Fruit fly (Drosophila melanogaster) whole organism, embryonic: Measurements from ENCODE around the gene CG6409.
A peak's percentile ranks its signal among the peaks of the same experiment; 100 is the strongest.

ENCODE experiments used
- Atf-2 ChIP-seq: fragments of 200-800 bp; sonication (Bioruptor generic); optimal IDR thresholded peaks from 2 replicates; lab custom pipeline; 2016; ENCODE audit warnings: missing biosample characterization, missing genetic modification characterization
- B-H2 ChIP-seq: fragments of 200-800 bp; sonication (Bioruptor generic); optimal IDR thresholded peaks from 2 replicates; lab custom pipeline; 2018; ENCODE audit warnings: missing biosample characterization, mild to moderate bottlenecking, missing genetic modification characterization
- CG10209 ChIP-seq: fragments of 200-800 bp; sonication (Bioruptor generic); optimal IDR thresholded peaks from 3 replicates; lab custom pipeline; 2017; ENCODE audit warnings: missing biosample characterization, mild to moderate bottlenecking, missing genetic modification characterization, missing genetic modification reagents
- CG1024 ChIP-seq: fragments of 200-800 bp; sonication (Bioruptor generic); IDR thresholded peaks from 2 replicates; pipeline ENCODE4 v1.3.6; 2022; ENCODE audit warnings: missing biosample characterization, missing genetic modification characterization
- CG11093 ChIP-seq: fragments of 200-800 bp; sonication (Bioruptor generic); IDR thresholded peaks from 3 replicates; pipeline ENCODE4 v1.3.6; 2022; ENCODE audit warnings: missing biosample characterization, missing genetic modification characterization
- CG13123 ChIP-seq: fragments of 200-800 bp; sonication (Bioruptor generic); optimal IDR thresholded peaks from 2 replicates; lab custom pipeline; 2016; ENCODE audit warnings: missing biosample characterization, missing genetic modification characterization
- CG13296 ChIP-seq: fragments of 200-800 bp; sonication (Bioruptor generic); optimal IDR thresholded peaks from 3 replicates; lab custom pipeline; 2018; ENCODE audit warnings: missing biosample characterization, mild to moderate bottlenecking, missing genetic modification characterization
- CG15601 ChIP-seq: fragments of 200-800 bp; sonication (Bioruptor generic); optimal IDR thresholded peaks from 3 replicates; lab custom pipeline; 2019; ENCODE audit warnings: missing biosample characterization, mild to moderate bottlenecking, missing genetic modification characterization, moderate library complexity
- CG17359 ChIP-seq: fragments of 200-800 bp; sonication (Bioruptor generic); optimal IDR thresholded peaks from 3 replicates; lab custom pipeline; 2018; ENCODE audit warnings: missing biosample characterization, mild to moderate bottlenecking, missing genetic modification characterization, moderate library complexity
- CG2875 ChIP-seq: fragments of 200-800 bp; sonication (Bioruptor generic); optimal IDR thresholded peaks from 2 replicates; lab custom pipeline; 2017; ENCODE audit warnings: missing biosample characterization, mild to moderate bottlenecking, missing genetic modification characterization, missing genetic modification reagents
- CG31441 ChIP-seq: fragments of 200-800 bp; sonication (Bioruptor generic); IDR thresholded peaks from 2 replicates; pipeline ENCODE4 v1.3.6; 2022; ENCODE audit warnings: missing biosample characterization, missing genetic modification characterization
- CG4360 ChIP-seq: fragments of 200-800 bp; sonication (Bioruptor generic); IDR thresholded peaks from 2 replicates; pipeline ENCODE4 v1.3.6; 2022; ENCODE audit warnings: missing biosample characterization, missing genetic modification characterization
- CG6765 ChIP-seq: fragments of 200-800 bp; sonication (Bioruptor generic); optimal IDR thresholded peaks from 3 replicates; lab custom pipeline; 2017; ENCODE audit warnings: missing biosample characterization, mild to moderate bottlenecking, missing genetic modification characterization
- CG7372 ChIP-seq: fragments of 200-800 bp; sonication (Bioruptor generic); IDR thresholded peaks from 2 replicates; pipeline ENCODE4 v1.3.6; 2022; ENCODE audit warnings: missing biosample characterization, missing genetic modification characterization
- CG9609 ChIP-seq: fragments of 200-800 bp; sonication (Bioruptor generic); optimal IDR thresholded peaks from 3 replicates; lab custom pipeline; 2016; ENCODE audit warnings: missing biosample characterization, missing genetic modification characterization
- CG9727 ChIP-seq: fragments of 200-800 bp; sonication (Bioruptor generic); optimal IDR thresholded peaks from 3 replicates; lab custom pipeline; 2017; ENCODE audit warnings: missing biosample characterization, mild to moderate bottlenecking, missing genetic modification characterization
- Gsc ChIP-seq: fragments of 200-800 bp; sonication (Bioruptor generic); IDR thresholded peaks from 2 replicates; pipeline ENCODE4 v1.3.6; 2022; ENCODE audit warnings: missing biosample characterization, missing genetic modification characterization
- HLH3B ChIP-seq: fragments of 200-800 bp; sonication (Bioruptor generic); IDR thresholded peaks from 2 replicates; pipeline ENCODE4 v1.3.6; 2022; ENCODE audit warnings: missing biosample characterization, missing genetic modification characterization
- HLH54F ChIP-seq: fragments of 200-800 bp; sonication (Bioruptor generic); optimal IDR thresholded peaks from 3 replicates; lab custom pipeline; 2016; ENCODE audit warnings: missing biosample characterization, missing genetic modification characterization
- Hey ChIP-seq: fragments of 200-800 bp; sonication (Bioruptor generic); optimal IDR thresholded peaks from 3 replicates; lab custom pipeline; 2018; ENCODE audit warnings: missing biosample characterization, mild to moderate bottlenecking, missing genetic modification characterization
- Hr78 ChIP-seq, 2 experiments: fragments of 200-800 bp in 1 of 2; fragments of >200 bp in 1 of 2; sonication (Bioruptor generic) in 1 of 2; optimal IDR thresholded peaks; 2 replicates each; lab custom pipeline; 2017 to 2019; ENCODE audit warnings: missing biosample characterization in 2 of 2, missing genetic modification characterization in 2 of 2, mild to moderate bottlenecking in 1 of 2, moderate library complexity in 1 of 2
- Mes4 ChIP-seq: fragments of 200-800 bp; sonication (Bioruptor generic); optimal IDR thresholded peaks from 2 replicates; lab custom pipeline; 2016; ENCODE audit warnings: missing biosample characterization, missing genetic modification characterization
- Neu2 ChIP-seq: fragments of 200-800 bp; sonication (Bioruptor generic); optimal IDR thresholded peaks from 3 replicates; lab custom pipeline; 2016; ENCODE audit warnings: missing biosample characterization, missing genetic modification characterization, borderline replicate concordance
- Nf-YA ChIP-seq: fragments of 200-800 bp; sonication (Bioruptor generic); IDR thresholded peaks from 2 replicates; pipeline ENCODE4 v1.3.6; 2022; ENCODE audit warnings: missing biosample characterization, missing genetic modification characterization
- Sox102F ChIP-seq: fragments of 200-800 bp; sonication (Bioruptor generic); optimal IDR thresholded peaks from 2 replicates; lab custom pipeline; 2018; ENCODE audit warnings: missing biosample characterization, mild to moderate bottlenecking, missing genetic modification characterization, moderate library complexity
- Sry-β ChIP-seq: fragments of 200-800 bp; sonication (Bioruptor generic); optimal IDR thresholded peaks from 2 replicates; lab custom pipeline; 2018; ENCODE audit warnings: missing biosample characterization, mild to moderate bottlenecking, missing genetic modification characterization, moderate library complexity
- cas ChIP-seq: fragments of 200-800 bp; sonication (Bioruptor generic); IDR thresholded peaks from 2 replicates; pipeline ENCODE4 v1.3.6; 2022; ENCODE audit warnings: missing biosample characterization, missing genetic modification characterization
- chm ChIP-seq: fragments of 200-800 bp; sonication (Bioruptor generic); IDR thresholded peaks from 2 replicates; pipeline ENCODE4 v1.3.6; 2022; ENCODE audit warnings: missing biosample characterization, missing genetic modification characterization
- dan ChIP-seq: fragments of 200-800 bp; sonication (Bioruptor generic); IDR thresholded peaks from 2 replicates; pipeline ENCODE4 v1.3.6; 2022; ENCODE audit warnings: missing biosample characterization, missing genetic modification characterization
- fd3F ChIP-seq: fragments of 200-800 bp; sonication (Bioruptor generic); optimal IDR thresholded peaks from 2 replicates; lab custom pipeline; 2018; ENCODE audit warnings: missing biosample characterization, mild to moderate bottlenecking, missing genetic modification characterization, moderate library complexity
- ftz-f1 ChIP-seq: fragments of 200-800 bp; sonication (Bioruptor generic); optimal IDR thresholded peaks from 2 replicates; lab custom pipeline; 2016; ENCODE audit warnings: missing biosample characterization, missing genetic modification characterization
- gcm ChIP-seq: fragments of 200-800 bp; sonication (Bioruptor generic); optimal IDR thresholded peaks from 2 replicates; lab custom pipeline; 2019; ENCODE audit warnings: missing biosample characterization, mild to moderate bottlenecking, missing genetic modification characterization, moderate library complexity
- gfzf ChIP-seq: fragments of 200-800 bp; sonication (Bioruptor generic); optimal IDR thresholded peaks from 2 replicates; lab custom pipeline; 2016; ENCODE audit warnings: missing biosample characterization, mild to moderate bottlenecking, missing genetic modification characterization, moderate library complexity
- grn ChIP-seq: fragments of 200-800 bp; sonication (Bioruptor generic); optimal IDR thresholded peaks from 3 replicates; lab custom pipeline; 2017; ENCODE audit warnings: missing biosample characterization, missing genetic modification characterization
- gro ChIP-seq: fragments of 200-800 bp; sonication (Bioruptor generic); optimal IDR thresholded peaks from 2 replicates; lab custom pipeline; 2016; ENCODE audit warnings: missing biosample characterization, missing genetic modification characterization
- hb ChIP-seq: fragments of 200-800 bp; sonication (Bioruptor generic); IDR thresholded peaks from 3 replicates; pipeline ENCODE4 v1.3.6; 2022; ENCODE audit warnings: missing biosample characterization, missing genetic modification characterization; ENCODE audit not compliant: partially characterized antibody
- hbn ChIP-seq: fragments of 200-800 bp; sonication (Bioruptor generic); IDR thresholded peaks from 2 replicates; pipeline ENCODE4 v1.3.6; 2022; ENCODE audit warnings: missing biosample characterization, missing genetic modification characterization; ENCODE audit not compliant: partially characterized antibody
- insv ChIP-seq, 2 experiments: fragments of 200-800 bp; sonication (Bioruptor generic); optimal IDR thresholded peaks; 3 replicates each; lab custom pipeline; 2016 to 2018; ENCODE audit warnings: missing biosample characterization in 2 of 2, missing genetic modification characterization in 2 of 2
- lov ChIP-seq, 2 experiments: fragments of 200-800 bp in 1 of 2; fragments of >200 bp in 1 of 2; sonication (Bioruptor generic) in 1 of 2; IDR thresholded peaks in 1 of 2; optimal IDR thresholded peaks in 1 of 2; 2 replicates in 1 of 2; 3 replicates in 1 of 2; pipeline versions ENCODE4 v1.3.6 to Lab custom; 2017 to 2022; ENCODE audit warnings: missing biosample characterization in 1 of 2, missing genetic modification characterization in 1 of 2
- maf-S ChIP-seq: fragments of 200-800 bp; sonication (Bioruptor generic); optimal IDR thresholded peaks from 2 replicates; lab custom pipeline; 2016; ENCODE audit warnings: missing biosample characterization, missing genetic modification characterization
- oc ChIP-seq: fragments of 200-800 bp; sonication (Bioruptor generic); optimal IDR thresholded peaks from 2 replicates; lab custom pipeline; 2018; ENCODE audit warnings: missing biosample characterization, mild to moderate bottlenecking, missing genetic modification characterization, moderate library complexity
- pfk ChIP-seq: fragments of 200-800 bp; sonication (Bioruptor generic); optimal IDR thresholded peaks from 2 replicates; lab custom pipeline; 2018; ENCODE audit warnings: missing biosample characterization, mild to moderate bottlenecking, missing genetic modification characterization, moderate library complexity
- ro ChIP-seq: fragments of 200-800 bp; sonication (Bioruptor generic); IDR thresholded peaks from 2 replicates; pipeline ENCODE4 v1.3.6; 2022; ENCODE audit warnings: missing biosample characterization, missing genetic modification characterization
- run ChIP-seq: fragments of 200-800 bp; sonication (Bioruptor generic); optimal IDR thresholded peaks from 3 replicates; lab custom pipeline; 2018; ENCODE audit warnings: missing biosample characterization, mild to moderate bottlenecking, missing genetic modification characterization
- seq ChIP-seq: fragments of 200-800 bp; sonication (Bioruptor generic); IDR thresholded peaks from 2 replicates; pipeline ENCODE4 v1.3.6; 2022; ENCODE audit warnings: missing biosample characterization, missing genetic modification characterization
- slp2 ChIP-seq: fragments of 200-800 bp; sonication (Bioruptor generic); optimal IDR thresholded peaks from 2 replicates; lab custom pipeline; 2016; ENCODE audit warnings: missing biosample characterization, missing genetic modification characterization
- tap ChIP-seq: fragments of 200-800 bp; optimal IDR thresholded peaks from 3 replicates; lab custom pipeline; 2019; ENCODE audit warnings: missing biosample characterization, mild to moderate bottlenecking, missing genetic modification characterization, moderate library complexity
- zf30C ChIP-seq: fragments of 200-800 bp; sonication (Bioruptor generic); optimal IDR thresholded peaks from 3 replicates; lab custom pipeline; 2018; ENCODE audit warnings: missing biosample characterization, mild to moderate bottlenecking, missing genetic modification characterization

CG6409 gene

DNA sequence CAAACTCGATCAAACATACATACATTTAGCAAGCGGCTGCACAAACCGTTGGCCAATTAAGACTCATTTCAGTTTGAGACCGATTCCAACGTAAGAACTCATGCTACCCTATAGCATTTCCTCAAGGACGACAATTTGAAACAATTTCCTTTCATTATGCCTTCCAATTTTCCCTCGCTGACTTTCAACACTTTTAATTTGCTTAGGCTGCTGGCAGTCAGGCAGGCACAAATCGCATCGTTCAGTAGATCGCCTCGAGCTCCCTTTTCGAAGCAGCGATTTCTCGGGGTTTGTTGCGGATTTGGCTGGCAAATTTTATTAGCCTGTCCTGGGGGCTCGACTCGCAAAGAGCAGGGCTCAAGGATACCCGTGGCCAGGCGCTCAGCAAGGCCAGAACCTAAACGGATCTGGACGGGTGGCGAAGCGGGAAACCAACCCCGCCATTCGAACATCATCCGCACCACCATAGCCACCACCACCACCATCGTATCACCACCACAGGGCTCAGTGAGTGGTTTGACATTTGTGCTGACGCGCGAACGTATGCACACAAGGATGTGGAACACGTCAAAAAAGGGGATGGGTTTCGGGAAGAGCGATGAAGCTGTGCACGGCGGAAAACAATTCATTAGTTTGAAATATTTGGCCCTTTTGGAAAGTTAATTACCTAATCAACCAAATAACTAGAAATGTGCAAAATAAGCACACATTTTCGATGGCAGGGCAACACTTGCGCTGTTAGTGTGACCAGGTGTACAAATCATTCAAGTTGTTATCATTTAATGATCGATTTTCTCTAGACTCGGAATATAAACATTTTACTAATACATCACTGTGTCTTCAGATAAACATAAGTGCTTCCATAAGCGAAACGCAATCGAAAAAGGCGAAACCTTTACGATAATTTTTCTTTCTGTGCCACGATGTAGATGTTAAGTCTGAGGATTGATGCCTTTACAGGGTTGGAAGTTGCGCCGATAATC lies 37.3 kb downstream of the CG6409 start (continued):
- TF ChIP-seq hb (no peak), hbn (GFP tag; lab: Robert Waterston, UW) (no peak), gfzf (GFP tag; lab: Kevin White, UChicago) (peak; percentile 15), Neu2 (GFP tag; lab: Kevin White, UChicago) (no peak), CG7372 (no peak), Hey (peak; percentile 74), seq (GFP tag; lab: Robert Waterston, UW) (0 out of 2 replicates have a peak, but pooled peaks have one; percentile 23), CG2875 (GFP tag; lab: Kevin White, UChicago) (peak; percentile 43), dan (GFP tag; lab: Robert Waterston, UW) (no peak), HLH54F (GFP tag; lab: Kevin White, UChicago) (no peak), maf-S (GFP tag; lab: Kevin White, UChicago) (peak; percentile 9), Atf-2 (GFP tag; lab: Kevin White, UChicago) (peak; percentile 44), ro (GFP tag; lab: Robert Waterston, UW) (no peak), pfk (no peak), CG13296 (GFP tag; lab: Kevin White, UChicago) (no peak), CG1024 (GFP tag; lab: Robert Waterston, UW) (no peak), CG6765 (GFP tag; lab: Kevin White, UChicago) (no peak), Nf-YA (no peak), B-H2 (GFP tag; lab: Kevin White, UChicago) (no peak), fd3F (GFP tag; lab: Kevin White, UChicago) (no peak), CG17359 (peak; percentile 11), grn (GFP tag; lab: Kevin White, UChicago) (no peak), insv (GFP tag; optimal IDR thresholded peaks at IDR 0.05; lab: Kevin White, UChicago) (no peak), gcm (GFP tag; lab: Kevin White, UChicago) (peak; percentile 1), cas (GFP tag; lab: Robert Waterston, UW) (no peak), HLH3B (GFP tag; lab: Robert Waterston, UW) (no peak), zf30C (GFP tag; lab: Kevin White, UChicago) (peak; percentile 70), Mes4 (peak; percentile 27), tap (tag; lab: Kevin White, UChicago) (no peak), CG13123 (peak; percentile 9), CG9609 (peak; percentile 10), chm (GFP tag; lab: Robert Waterston, UW) (peak; percentile 59), Gsc (GFP tag; lab: Robert Waterston, UW) (no peak), lov (optimal IDR thresholded peaks at IDR 0.05; lab: Kevin White, UChicago) (no peak), lov (GFP tag; IDR thresholded peaks at IDR 0.05; lab: Robert Waterston, UW) (no peak), CG11093 (GFP tag; lab: Robert Waterston, UW) (no peak), CG10209 (GFP tag; lab: Kevin White, UChicago) (peak; percentile 39), gro (GFP tag; lab: Kevin White, UChicago) (no peak), Hr78 (GFP tag; optimal IDR thresholded peaks at IDR 0.05; lab: Kevin White, UChicago) (no peak), slp2 (no peak), ftz-f1 (no peak), CG9727 (GFP tag; lab: Kevin White, UChicago) (peak; percentile 68), run (no peak), CG4360 (0 out of 2 replicates have a peak, but pooled peaks have one; percentile 21), oc (peak; percentile 17), Sry-β (GFP tag; lab: Kevin White, UChicago) (peak; percentile 20), CG31441 (peak; percentile 72), Sox102F (peak; percentile 44), CG15601 (tag; lab: Kevin White, UChicago) (peak; percentile 48)
